Worm (Caenorhabditis elegans) whole organism, mixed stage, embryonic: ENCODE measurements around the gene emc-3.

ENCODE experiments used
- lin-13 ChIP-seq: fragments of 150-350 bp; optimal IDR thresholded peaks from 2 replicates; lab custom pipeline; 2014; ENCODE audit warnings: missing biosample characterization, missing genetic modification characterization
- lsy-2 ChIP-seq: fragments of 150-350 bp; optimal IDR thresholded peaks from 2 replicates; lab custom pipeline; 2014; ENCODE audit warnings: missing biosample characterization, missing genetic modification characterization
- mep-1 ChIP-seq: fragments of 150-350 bp; optimal IDR thresholded peaks from 2 replicates; lab custom pipeline; 2017; ENCODE audit warnings: missing biosample characterization, missing genetic modification reagents, missing genetic modification characterization, inconsistent platforms
- nhr-237 ChIP-seq: fragments of 150-350 bp; optimal IDR thresholded peaks from 2 replicates; lab custom pipeline; 2014; ENCODE audit warnings: missing biosample characterization, missing genetic modification characterization
- nhr-28 ChIP-seq: fragments of 150-350 bp; optimal IDR thresholded peaks from 2 replicates; lab custom pipeline; 2014; ENCODE audit warnings: missing biosample characterization, missing genetic modification characterization
- nhr-76 ChIP-seq: sonication (generic microtip); optimal IDR thresholded peaks from 2 replicates; lab custom pipeline; 2017; ENCODE audit warnings: missing biosample characterization, missing genetic modification characterization
- snpc-4 ChIP-seq: fragments of 150-350 bp; optimal IDR thresholded peaks from 2 replicates; lab custom pipeline; 2014; ENCODE audit warnings: missing biosample characterization, missing genetic modification characterization
- sptf-1 ChIP-seq: sonication (generic microtip); optimal IDR thresholded peaks from 2 replicates; lab custom pipeline; 2017; ENCODE audit warnings: mild to moderate bottlenecking, missing genetic modification characterization, moderate library complexity, missing compliant biosample characterization
- unc-62 ChIP-seq: fragments of 150-350 bp; optimal IDR thresholded peaks from 2 replicates; lab custom pipeline; 2014; ENCODE audit warnings: missing biosample characterization, missing genetic modification reagents, missing genetic modification characterization

DNA sequence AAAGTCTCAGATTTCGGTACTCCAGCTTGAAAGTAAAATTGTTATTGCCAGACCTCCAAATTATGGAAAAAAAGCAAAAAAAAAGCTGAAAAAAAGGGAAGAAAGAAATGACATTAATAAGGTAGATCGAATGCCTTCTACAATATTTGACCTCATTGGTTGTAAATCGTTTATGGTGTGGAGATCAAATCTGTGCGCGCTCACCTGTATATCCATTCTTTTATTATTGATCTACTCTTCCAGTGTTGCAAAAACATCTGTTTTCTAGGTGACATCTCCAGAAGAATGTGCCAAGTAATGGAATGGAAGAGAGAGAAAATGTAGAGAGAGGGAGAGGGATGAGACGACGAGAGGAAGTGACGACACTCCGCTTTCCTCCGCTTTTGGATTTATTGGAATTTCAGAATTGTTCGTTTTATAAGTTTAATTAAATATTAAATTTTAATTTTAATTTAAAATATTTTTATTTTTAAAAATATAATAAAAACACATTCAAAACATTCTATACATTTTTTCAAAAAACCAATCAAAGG lies 34.1 kb upstream of the emc-3 start, which contains the start of the genes pik-1 and aptf-2:
- TF ChIP-seq lin-13 (tag; lab: Kevin White, UChicago): no peak
- no peak for TF ChIP-seq snpc-4 (tag; lab: Kevin White, UChicago)
- no peak for TF ChIP-seq nhr-237
- TF ChIP-seq unc-62 (GFP tag; lab: Kevin White, UChicago): no peak
- no peak for TF ChIP-seq nhr-76 (tag; lab: Kevin White, UChicago)
- TF ChIP-seq lsy-2: no peak
- no peak for TF ChIP-seq sptf-1 (tag; lab: Kevin White, UChicago)
- no peak for TF ChIP-seq nhr-28 (tag; lab: Kevin White, UChicago)
- no peak for TF ChIP-seq mep-1 (tag; lab: Kevin White, UChicago)
